Fruit fly (Drosophila melanogaster) whole organism, embryonic: ENCODE results near the gene CG34281.

Experiments used
- Atf-2 ChIP-seq: fragments of 200-800 bp; sonication (Bioruptor generic); optimal IDR thresholded peaks from 2 replicates; lab custom pipeline; 2016; ENCODE audit warnings: missing biosample characterization, missing genetic modification characterization
- CG10654 ChIP-seq: fragments of 200-800 bp; sonication (Bioruptor generic); optimal IDR thresholded peaks from 2 replicates; lab custom pipeline; 2016; ENCODE audit warnings: missing biosample characterization, missing genetic modification characterization
- CG11504 ChIP-seq: fragments of 200-800 bp; sonication (Bioruptor generic); optimal IDR thresholded peaks from 3 replicates; lab custom pipeline; 2019; ENCODE audit warnings: missing biosample characterization, mild to moderate bottlenecking, missing genetic modification characterization, moderate library complexity
- CG11695 ChIP-seq: fragments of 200-800 bp; sonication (Bioruptor generic); IDR thresholded peaks from 3 replicates; pipeline ENCODE4 v1.3.6; 2022; ENCODE audit warnings: missing biosample characterization, missing genetic modification characterization
- CG12155 ChIP-seq: fragments of 200-800 bp; sonication (Bioruptor generic); optimal IDR thresholded peaks from 3 replicates; lab custom pipeline; 2016; ENCODE audit warnings: missing biosample characterization, missing genetic modification characterization
- CG12299 ChIP-seq: fragments of 200-800 bp; sonication (Bioruptor generic); optimal IDR thresholded peaks from 2 replicates; lab custom pipeline; 2018; ENCODE audit warnings: missing biosample characterization, mild to moderate bottlenecking, missing genetic modification characterization
- CG12769 ChIP-seq: fragments of 200-800 bp; sonication (Bioruptor generic); optimal IDR thresholded peaks from 2 replicates; lab custom pipeline; 2019; ENCODE audit warnings: missing biosample characterization, mild to moderate bottlenecking, missing genetic modification characterization, moderate library complexity
- CG14860 ChIP-seq: fragments of 200-800 bp; sonication (Bioruptor generic); IDR thresholded peaks from 3 replicates; pipeline ENCODE4 v1.3.6; 2022; ENCODE audit warnings: missing biosample characterization, missing genetic modification characterization; ENCODE audit not compliant: partially characterized antibody
- CG15601 ChIP-seq: fragments of 200-800 bp; sonication (Bioruptor generic); optimal IDR thresholded peaks from 3 replicates; lab custom pipeline; 2019; ENCODE audit warnings: missing biosample characterization, mild to moderate bottlenecking, missing genetic modification characterization, moderate library complexity
- CG16779 ChIP-seq: fragments of 200-800 bp; sonication (Bioruptor generic); IDR thresholded peaks from 2 replicates; pipeline ENCODE4 v1.3.6; 2022; ENCODE audit warnings: missing biosample characterization, missing genetic modification characterization
- CG17359 ChIP-seq: fragments of 200-800 bp; sonication (Bioruptor generic); optimal IDR thresholded peaks from 3 replicates; lab custom pipeline; 2018; ENCODE audit warnings: missing biosample characterization, mild to moderate bottlenecking, missing genetic modification characterization, moderate library complexity
- CG17385 ChIP-seq: fragments of 200-800 bp; sonication (Bioruptor generic); optimal IDR thresholded peaks from 3 replicates; lab custom pipeline; 2018; ENCODE audit warnings: missing biosample characterization, mild to moderate bottlenecking, missing genetic modification characterization
- CG18599 ChIP-seq: fragments of 200-800 bp; sonication (Bioruptor generic); optimal IDR thresholded peaks from 3 replicates; lab custom pipeline; 2017; ENCODE audit warnings: missing biosample characterization, missing genetic modification characterization, mild to moderate bottlenecking, moderate library complexity, missing genetic modification reagents
- CG2199 ChIP-seq: fragments of 200-800 bp; sonication (Bioruptor generic); IDR thresholded peaks from 3 replicates; pipeline ENCODE4 v1.3.6; 2022; ENCODE audit warnings: missing biosample characterization, missing genetic modification characterization
- CG30403 ChIP-seq: fragments of 200-800 bp; sonication (Bioruptor generic); optimal IDR thresholded peaks from 3 replicates; lab custom pipeline; 2016; ENCODE audit warnings: missing biosample characterization, missing genetic modification characterization
- CG34224 ChIP-seq: fragments of 200-800 bp; sonication (Bioruptor generic); IDR thresholded peaks from 3 replicates; pipeline ENCODE4 v1.3.6; 2022; ENCODE audit warnings: missing biosample characterization, missing genetic modification characterization; ENCODE audit not compliant: partially characterized antibody
- CG4282 ChIP-seq: fragments of 200-800 bp; sonication (Bioruptor generic); optimal IDR thresholded peaks from 2 replicates; lab custom pipeline; 2016; ENCODE audit warnings: missing biosample characterization, missing genetic modification characterization
- CG4404 ChIP-seq: fragments of 200-800 bp; sonication (Bioruptor generic); IDR thresholded peaks from 2 replicates; pipeline ENCODE4 v1.3.6; 2022; ENCODE audit warnings: missing biosample characterization, missing genetic modification characterization
- CG6683 ChIP-seq: fragments of 200-800 bp; sonication (Bioruptor generic); optimal IDR thresholded peaks from 2 replicates; lab custom pipeline; 2017; ENCODE audit warnings: missing biosample characterization, mild to moderate bottlenecking, missing genetic modification characterization, missing genetic modification reagents
- CG6854 ChIP-seq: fragments of 200-800 bp; sonication (Bioruptor generic); optimal IDR thresholded peaks from 3 replicates; lab custom pipeline; 2017; ENCODE audit warnings: missing biosample characterization, mild to moderate bottlenecking, missing genetic modification characterization
- CG8924 ChIP-seq: fragments of 200-800 bp; optimal IDR thresholded peaks from 3 replicates; lab custom pipeline; 2019; ENCODE audit warnings: missing biosample characterization, mild to moderate bottlenecking, missing genetic modification characterization, moderate library complexity
- CG9797 ChIP-seq: fragments of 200-800 bp; sonication (Bioruptor generic); optimal IDR thresholded peaks from 3 replicates; lab custom pipeline; 2018; ENCODE audit warnings: missing biosample characterization, mild to moderate bottlenecking, missing genetic modification characterization
- CG9817 ChIP-seq: fragments of 200-800 bp; sonication (Bioruptor generic); optimal IDR thresholded peaks from 2 replicates; lab custom pipeline; 2018; ENCODE audit warnings: missing biosample characterization, mild to moderate bottlenecking, missing genetic modification characterization, moderate library complexity
- CkIIα-i1 ChIP-seq: fragments of 200-800 bp; sonication (Bioruptor generic); IDR thresholded peaks from 2 replicates; pipeline ENCODE4 v1.3.6; 2022; ENCODE audit warnings: missing biosample characterization, missing genetic modification characterization
- Dip2 ChIP-seq: fragments of 200-800 bp; sonication (Bioruptor generic); IDR thresholded peaks from 2 replicates; pipeline ENCODE4 v1.3.6; 2022; ENCODE audit warnings: missing biosample characterization, missing genetic modification characterization
- Dll ChIP-seq: fragments of 200-800 bp; sonication (Bioruptor generic); IDR thresholded peaks from 4 replicates; pipeline ENCODE4 v1.3.6; 2022; ENCODE audit warnings: missing biosample characterization, missing genetic modification characterization; ENCODE audit not compliant: partially characterized antibody
- Ets65A ChIP-seq: fragments of 200-800 bp; sonication (Bioruptor generic); peaks from one replicate; lab custom pipeline; 2016; ENCODE audit warnings: missing biosample characterization, missing genetic modification characterization
- Ets97D ChIP-seq: fragments of 200-800 bp; sonication (Bioruptor generic); optimal IDR thresholded peaks from 3 replicates; lab custom pipeline; 2016; ENCODE audit warnings: missing biosample characterization, missing genetic modification characterization
- HLH3B ChIP-seq: fragments of 200-800 bp; sonication (Bioruptor generic); IDR thresholded peaks from 2 replicates; pipeline ENCODE4 v1.3.6; 2022; ENCODE audit warnings: missing biosample characterization, missing genetic modification characterization
- Kr ChIP-seq: fragments of 200-800 bp; sonication (Bioruptor generic); optimal IDR thresholded peaks from 2 replicates; lab custom pipeline; 2017; ENCODE audit warnings: missing biosample characterization, mild to moderate bottlenecking, missing genetic modification characterization
- Oaz ChIP-seq: fragments of 200-800 bp; sonication (Bioruptor generic); IDR thresholded peaks from 2 replicates; pipeline ENCODE4 v1.3.6; 2022; ENCODE audit warnings: missing biosample characterization, missing genetic modification characterization
- Spps ChIP-seq: fragments of 200-800 bp; sonication (Bioruptor generic); optimal IDR thresholded peaks from 2 replicates; lab custom pipeline; 2018; ENCODE audit warnings: missing biosample characterization, mild to moderate bottlenecking, missing genetic modification characterization
- aop ChIP-seq: fragments of 200-800 bp; sonication (Bioruptor generic); IDR thresholded peaks from 2 replicates; pipeline ENCODE4 v1.3.6; 2022; ENCODE audit warnings: missing biosample characterization, missing genetic modification characterization
- chm ChIP-seq: fragments of 200-800 bp; sonication (Bioruptor generic); IDR thresholded peaks from 2 replicates; pipeline ENCODE4 v1.3.6; 2022; ENCODE audit warnings: missing biosample characterization, missing genetic modification characterization
- croc ChIP-seq: fragments of 200-800 bp; sonication (Bioruptor generic); conservative IDR thresholded peaks from 3 replicates; pipeline ENCODE4 v1.3.6; 2022; ENCODE audit warnings: missing biosample characterization, missing genetic modification characterization
- dpn ChIP-seq, 2 experiments: fragments of 200-800 bp; sonication (Bioruptor generic); optimal IDR thresholded peaks; 3 replicates each; lab custom pipeline; 2016; ENCODE audit warnings: missing biosample characterization in 2 of 2, missing genetic modification characterization in 2 of 2
- dysf ChIP-seq: fragments of 200-800 bp; sonication (Bioruptor generic); IDR thresholded peaks from 3 replicates; pipeline ENCODE4 v1.3.6; 2022; ENCODE audit warnings: missing biosample characterization, missing genetic modification characterization
- ems ChIP-seq: fragments of 200-800 bp; sonication (Bioruptor generic); optimal IDR thresholded peaks from 3 replicates; lab custom pipeline; 2016; ENCODE audit warnings: missing biosample characterization, missing genetic modification characterization
- fru ChIP-seq: fragments of >200 bp; optimal IDR thresholded peaks from 2 replicates; lab custom pipeline; 2017
- lab ChIP-seq: fragments of 200-800 bp; sonication (Bioruptor generic); optimal IDR thresholded peaks from 3 replicates; lab custom pipeline; 2017; ENCODE audit warnings: missing biosample characterization, missing genetic modification characterization, mild to moderate bottlenecking, moderate library complexity, missing genetic modification reagents
- nerfin-1 ChIP-seq: fragments of 200-800 bp; sonication (Bioruptor generic); optimal IDR thresholded peaks from 3 replicates; lab custom pipeline; 2019; ENCODE audit warnings: missing biosample characterization, mild to moderate bottlenecking, missing genetic modification characterization, moderate library complexity
- nom ChIP-seq: fragments of 200-800 bp; sonication (Bioruptor generic); optimal IDR thresholded peaks from 2 replicates; lab custom pipeline; 2017; ENCODE audit warnings: missing biosample characterization, missing genetic modification characterization, mild to moderate bottlenecking, moderate library complexity, missing genetic modification reagents
- onecut ChIP-seq: fragments of 200-800 bp; sonication (Bioruptor generic); IDR thresholded peaks from 2 replicates; pipeline ENCODE4 v1.3.6; 2022; ENCODE audit warnings: missing biosample characterization, missing genetic modification characterization
- otp ChIP-seq: fragments of 200-800 bp; sonication (Bioruptor generic); IDR thresholded peaks from 3 replicates; pipeline ENCODE4, ENCODE4 v1.3.6; 2022; ENCODE audit warnings: missing biosample characterization, missing genetic modification characterization
- pan ChIP-seq, 4 experiments: fragments of >200 bp in 3 of 4; fragments of 200-800 bp in 1 of 4; sonication (Bioruptor generic) in 1 of 4; optimal IDR thresholded peaks in 3 of 4; IDR thresholded peaks in 1 of 4; 2 replicates each; pipeline versions ENCODE4 v1.3.6 to Lab custom; 2017 to 2022; ENCODE audit warnings: missing biosample characterization in 2 of 4, missing genetic modification characterization in 2 of 4, mixed read lengths in 1 of 4
- ranshi ChIP-seq: fragments of 200-800 bp; sonication (Bioruptor generic); IDR thresholded peaks from 2 replicates; pipeline ENCODE4 v1.3.6; 2022; ENCODE audit warnings: missing biosample characterization, missing genetic modification characterization
- ssp ChIP-seq: fragments of 200-800 bp; sonication (Bioruptor generic); IDR thresholded peaks from 2 replicates; pipeline ENCODE4 v1.3.6; 2022; ENCODE audit warnings: missing biosample characterization, missing genetic modification characterization
- trem ChIP-seq: fragments of 200-800 bp; optimal IDR thresholded peaks from 3 replicates; lab custom pipeline; 2019; ENCODE audit warnings: missing biosample characterization, mild to moderate bottlenecking, missing genetic modification characterization, moderate library complexity

CG34281 gene

DNA sequence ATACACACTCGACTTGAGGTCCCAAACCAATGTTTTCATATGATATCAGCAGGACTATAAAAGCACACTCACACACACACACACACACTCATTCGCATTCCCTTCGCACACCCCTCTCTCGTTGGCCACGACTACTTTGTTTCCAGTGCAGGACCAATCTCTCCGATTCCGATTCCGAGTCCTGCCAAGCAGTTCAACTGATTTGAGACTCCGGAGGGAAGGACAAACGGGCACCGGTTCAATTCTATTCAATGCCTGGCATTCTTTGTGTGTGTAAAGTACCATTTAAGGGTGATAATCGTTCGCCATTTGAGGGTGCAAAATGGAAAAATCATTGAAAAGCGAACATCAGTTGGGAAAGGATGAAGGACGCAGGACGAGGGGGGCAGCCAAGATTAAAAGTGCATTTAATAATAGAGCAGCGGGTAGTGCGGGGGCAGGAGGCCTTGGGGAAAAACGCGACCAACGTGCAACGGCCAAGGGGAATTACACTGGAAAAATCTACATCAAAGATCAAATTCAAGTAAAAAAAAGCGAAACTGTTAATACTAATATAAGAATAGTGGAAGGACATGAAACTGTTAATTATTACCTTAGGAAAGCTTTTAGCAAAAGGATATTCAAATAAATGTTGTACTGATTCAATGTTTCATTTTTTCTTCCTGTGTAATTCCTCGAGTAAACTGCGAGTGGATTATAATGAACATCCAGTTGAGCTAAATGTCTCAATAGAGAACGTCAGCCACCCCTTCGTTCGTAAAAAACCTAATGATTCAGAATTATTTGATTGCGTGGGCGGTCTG lies 28.8 kb upstream of the CG34281 start:
- TF ChIP-seq pan (optimal IDR thresholded peaks at IDR 0.05; lab: Kevin White, UChicago) (no peak), pan (GFP tag; optimal IDR thresholded peaks at IDR 0.05 in 1 of 2, IDR thresholded peaks at IDR 0.05 in 1 of 2) (peak in 1 of 2 experiments; percentile 45), CG2199 (GFP tag; lab: Robert Waterston, UW) (no peak), otp (GFP tag; lab: Robert Waterston, UW) (peak; percentile 41; the same call in 1 of the 3 replicates), CG4404 (GFP tag; lab: Robert Waterston, UW) (peak; percentile 46; the same call in 1 of the 2 replicates), CG11695 (GFP tag; lab: Robert Waterston, UW) (peak; percentile 40; the same call in 1 of the 3 replicates), lab (GFP tag; lab: Kevin White, UChicago) (peak; percentile 21), CG8924 (peak; percentile 64), CkIIα-i1 (GFP tag; lab: Robert Waterston, UW) (no peak), Atf-2 (GFP tag; lab: Kevin White, UChicago) (peak; percentile 25), CG17359 (peak; percentile 61), dpn (GFP tag; optimal IDR thresholded peaks at IDR 0.05; lab: Kevin White, UChicago) (peak in 1 of 2 experiments; percentile 20), Dip2 (GFP tag; lab: Robert Waterston, UW) (no peak), CG14860 (GFP tag; lab: Robert Waterston, UW) (no peak), Oaz (GFP tag; lab: Robert Waterston, UW) (no peak), CG34224 (no peak), CG9817 (tag; lab: Kevin White, UChicago) (peak; percentile 0), onecut (GFP tag; lab: Robert Waterston, UW) (peak; percentile 46; the same call in 1 of the 2 replicates), CG6854 (GFP tag; lab: Kevin White, UChicago) (no peak), CG12299 (tag; lab: Kevin White, UChicago) (peak; percentile 4), fru (lab: Kevin White, UChicago) (no peak), CG30403 (GFP tag; lab: Kevin White, UChicago) (peak; percentile 46), nerfin-1 (peak; percentile 50), HLH3B (0 out of 2 replicates have a peak, but pooled peaks have one; percentile 10), CG4282 (no peak), Spps (tag; lab: Kevin White, UChicago) (peak; percentile 57), CG6683 (no peak), nom (GFP tag; lab: Kevin White, UChicago) (no peak), CG10654 (GFP tag; lab: Kevin White, UChicago) (no peak), dysf (GFP tag; lab: Robert Waterston, UW) (0 out of 3 replicates have a peak, but pooled peaks have one; percentile 16), CG11504 (tag; lab: Kevin White, UChicago) (peak; percentile 77), Ets65A (GFP tag; lab: Kevin White, UChicago) (no peak), aop (no peak), CG12769 (peak; percentile 4), Kr (GFP tag; lab: Kevin White, UChicago) (no peak), Dll (no peak), CG9797 (GFP tag; lab: Kevin White, UChicago) (no peak), croc (GFP tag; lab: Robert Waterston, UW) (peak; percentile 55), CG15601 (tag; lab: Kevin White, UChicago) (peak; percentile 58), CG17385 (peak; percentile 35), chm (GFP tag; lab: Robert Waterston, UW) (no peak; the same call in 1 of the 2 replicates), CG16779 (GFP tag; lab: Robert Waterston, UW) (no peak), trem (tag; lab: Kevin White, UChicago) (peak; percentile 43), Ets97D (no peak), ranshi (GFP tag; lab: Robert Waterston, UW) (peak; percentile 34; the same call in 1 of the 2 replicates), CG18599 (GFP tag; lab: Kevin White, UChicago) (peak; percentile 37), CG12155 (GFP tag; lab: Kevin White, UChicago) (peak; percentile 15), ems (GFP tag; lab: Kevin White, UChicago) (no peak), ssp (GFP tag; lab: Robert Waterston, UW) (peak; percentile 37; the same call in 1 of the 2 replicates)
